Worm (Caenorhabditis elegans) whole organism, late embryonic: ENCODE results near the gene sto-6.

Experiments used
- ama-1 ChIP-seq: fragments of 150-350 bp; optimal IDR thresholded peaks from 2 replicates; lab custom pipeline; 2014
- ceh-22 ChIP-seq: sonication (generic microtip); optimal IDR thresholded peaks from 2 replicates; lab custom pipeline; 2017; ENCODE audit warnings: missing biosample characterization, missing genetic modification characterization
- ceh-31 ChIP-seq: sonication (generic microtip); optimal IDR thresholded peaks from 2 replicates; lab custom pipeline; 2016; ENCODE audit warnings: missing genetic modification characterization, missing compliant biosample characterization
- ets-4 ChIP-seq: sonication (generic microtip); optimal IDR thresholded peaks from 2 replicates; lab custom pipeline; 2016; ENCODE audit warnings: missing genetic modification characterization, missing compliant biosample characterization
- fkh-10 ChIP-seq: fragments of 150-350 bp; optimal IDR thresholded peaks from 2 replicates; lab custom pipeline; 2014; ENCODE audit warnings: missing biosample characterization, missing genetic modification reagents, missing genetic modification characterization
- hlh-30 ChIP-seq: sonication (generic microtip); optimal IDR thresholded peaks from 2 replicates; lab custom pipeline; 2017; ENCODE audit warnings: antibody characterized with exemption, missing genetic modification characterization, missing compliant biosample characterization; ENCODE audit not compliant: insufficient read depth
- nhr-11 ChIP-seq: fragments of 150-350 bp; optimal IDR thresholded peaks from 2 replicates; lab custom pipeline; 2014; ENCODE audit warnings: missing biosample characterization, missing genetic modification characterization
- pax-1 ChIP-seq: fragments of 150-350 bp; optimal IDR thresholded peaks from 2 replicates; lab custom pipeline; 2014; ENCODE audit warnings: missing biosample characterization, missing genetic modification characterization
- pha-2 ChIP-seq: sonication (generic microtip); optimal IDR thresholded peaks from 2 replicates; lab custom pipeline; 2017; ENCODE audit warnings: mild to moderate bottlenecking, missing genetic modification characterization, missing compliant biosample characterization
- tbx-2 ChIP-seq: sonication (generic microtip); optimal IDR thresholded peaks from 2 replicates; lab custom pipeline; 2016; ENCODE audit warnings: missing genetic modification characterization, missing compliant biosample characterization
- tbx-7 ChIP-seq: sonication (generic microtip); optimal IDR thresholded peaks from 2 replicates; lab custom pipeline; 2016; ENCODE audit warnings: missing genotype, missing genetic modification characterization, missing compliant biosample characterization
- unc-55 ChIP-seq: sonication (generic microtip); optimal IDR thresholded peaks from 2 replicates; lab custom pipeline; 2017; ENCODE audit warnings: missing biosample characterization, missing genetic modification reagents, missing genetic modification characterization
- unc-86 ChIP-seq: sonication (generic microtip); optimal IDR thresholded peaks from 2 replicates; lab custom pipeline; 2016; ENCODE audit warnings: missing genetic modification characterization, missing compliant biosample characterization

ce11 chrX:11600488-11601106 is 31.6 kb upstream of the sto-6 start:
- TF ChIP-seq pha-2 (no peak), unc-86 (no peak), fkh-10 (GFP tag; lab: Kevin White, UChicago) (no peak), ceh-31 (tag; lab: Kevin White, UChicago) (no peak), hlh-30 (tag; lab: Kevin White, UChicago) (no peak), pax-1 (tag; lab: Kevin White, UChicago) (no peak), nhr-11 (tag; lab: Kevin White, UChicago) (no peak), ama-1 (lab: Kevin White, UChicago) (no peak), tbx-2 (peak; percentile 21), tbx-7 (no peak), ceh-22 (tag; lab: Kevin White, UChicago) (no peak), ets-4 (tag; lab: Kevin White, UChicago) (no peak), unc-55 (no peak)
